Fruit fly (Drosophila melanogaster) whole organism, embryonic: ENCODE measurements around the gene Crtc.

Source experiments
- ATbp ChIP-seq: fragments of 200-800 bp; sonication (Bioruptor generic); optimal IDR thresholded peaks from 2 replicates; lab custom pipeline; 2017; ENCODE audit warnings: missing biosample characterization, mild to moderate bottlenecking, missing genetic modification characterization, missing genetic modification reagents
- Abd-B ChIP-seq: fragments of 200-800 bp; sonication (Bioruptor generic); optimal IDR thresholded peaks from 2 replicates; lab custom pipeline; 2018; ENCODE audit warnings: missing biosample characterization, mild to moderate bottlenecking, missing genetic modification characterization, moderate library complexity
- CG10431 ChIP-seq: fragments of 200-800 bp; sonication (Bioruptor generic); optimal IDR thresholded peaks from 3 replicates; lab custom pipeline; 2018; ENCODE audit warnings: missing biosample characterization, mild to moderate bottlenecking, missing genetic modification characterization
- CG11504 ChIP-seq: fragments of 200-800 bp; sonication (Bioruptor generic); optimal IDR thresholded peaks from 3 replicates; lab custom pipeline; 2019; ENCODE audit warnings: missing biosample characterization, mild to moderate bottlenecking, missing genetic modification characterization, moderate library complexity
- CG13775 ChIP-seq: fragments of 200-800 bp; sonication (Bioruptor generic); optimal IDR thresholded peaks from 3 replicates; lab custom pipeline; 2017; ENCODE audit warnings: missing biosample characterization, mild to moderate bottlenecking, missing genetic modification characterization
- CG14710 ChIP-seq: fragments of 200-800 bp; sonication (Bioruptor generic); optimal IDR thresholded peaks from 3 replicates; lab custom pipeline; 2019; ENCODE audit warnings: missing biosample characterization, mild to moderate bottlenecking, missing genetic modification characterization, moderate library complexity
- CG1529 ChIP-seq: fragments of 200-800 bp; sonication (Bioruptor generic); optimal IDR thresholded peaks from 3 replicates; lab custom pipeline; 2018; ENCODE audit warnings: missing biosample characterization, missing genetic modification characterization
- CG1647 ChIP-seq: fragments of 200-800 bp; sonication (Bioruptor generic); optimal IDR thresholded peaks from 3 replicates; lab custom pipeline; 2016; ENCODE audit warnings: missing biosample characterization, missing genetic modification characterization
- CG17186 ChIP-seq: fragments of 200-800 bp; sonication (Bioruptor generic); optimal IDR thresholded peaks from 3 replicates; lab custom pipeline; 2017; ENCODE audit warnings: missing biosample characterization, missing genetic modification reagents, missing genetic modification characterization
- CG18599 ChIP-seq: fragments of 200-800 bp; sonication (Bioruptor generic); optimal IDR thresholded peaks from 3 replicates; lab custom pipeline; 2017; ENCODE audit warnings: missing biosample characterization, missing genetic modification characterization, mild to moderate bottlenecking, moderate library complexity, missing genetic modification reagents
- CG2875 ChIP-seq: fragments of 200-800 bp; sonication (Bioruptor generic); optimal IDR thresholded peaks from 2 replicates; lab custom pipeline; 2017; ENCODE audit warnings: missing biosample characterization, mild to moderate bottlenecking, missing genetic modification characterization, missing genetic modification reagents
- CG32772 ChIP-seq: fragments of 200-800 bp; sonication (Bioruptor generic); IDR thresholded peaks from 2 replicates; pipeline ENCODE4 v1.3.6; 2022; ENCODE audit warnings: missing biosample characterization, missing genetic modification characterization
- CG3407 ChIP-seq: fragments of 200-800 bp; sonication (Bioruptor generic); optimal IDR thresholded peaks from 2 replicates; lab custom pipeline; 2018; ENCODE audit warnings: missing biosample characterization, mild to moderate bottlenecking, missing genetic modification characterization
- CG4424 ChIP-seq: fragments of 200-800 bp; sonication (Bioruptor generic); optimal IDR thresholded peaks from 3 replicates; lab custom pipeline; 2016; ENCODE audit warnings: missing biosample characterization, missing genetic modification characterization
- CG4730 ChIP-seq: fragments of 200-800 bp; sonication (Bioruptor generic); IDR thresholded peaks from 2 replicates; pipeline ENCODE4 v1.3.6; 2022; ENCODE audit warnings: missing biosample characterization, missing genetic modification characterization
- CG6254 ChIP-seq: fragments of 200-800 bp; sonication (Bioruptor generic); optimal IDR thresholded peaks from 3 replicates; lab custom pipeline; 2017; ENCODE audit warnings: mild to moderate bottlenecking, missing biosample characterization, missing genetic modification reagents, missing genetic modification characterization
- CG6813 ChIP-seq: fragments of 200-800 bp; sonication (Bioruptor generic); optimal IDR thresholded peaks from 2 replicates; lab custom pipeline; 2017; ENCODE audit warnings: missing biosample characterization, missing genetic modification characterization, mild to moderate bottlenecking, moderate library complexity, missing genetic modification reagents
- CG8765 ChIP-seq: fragments of 200-800 bp; sonication (Bioruptor generic); IDR thresholded peaks from 2 replicates; pipeline ENCODE4 v1.3.6; 2022; ENCODE audit warnings: missing biosample characterization, missing genetic modification characterization
- CG9437 ChIP-seq: fragments of 200-800 bp; sonication (Bioruptor generic); optimal IDR thresholded peaks from 2 replicates; lab custom pipeline; 2018; ENCODE audit warnings: missing biosample characterization, mild to moderate bottlenecking, missing genetic modification characterization
- CHES-1-like ChIP-seq: fragments of 200-800 bp; sonication (Bioruptor generic); optimal IDR thresholded peaks from 2 replicates; lab custom pipeline; 2016; ENCODE audit warnings: missing biosample characterization, missing genetic modification characterization
- Drgx ChIP-seq: fragments of 200-800 bp; sonication (Bioruptor generic); IDR thresholded peaks from 2 replicates; pipeline ENCODE4 v1.3.6; 2022; ENCODE audit warnings: missing biosample characterization, missing genetic modification characterization
- Fer1 ChIP-seq: fragments of 200-800 bp; sonication (Bioruptor generic); optimal IDR thresholded peaks from 2 replicates; lab custom pipeline; 2017; ENCODE audit warnings: missing biosample characterization, mild to moderate bottlenecking, missing genetic modification characterization
- HLH3B ChIP-seq: fragments of 200-800 bp; sonication (Bioruptor generic); IDR thresholded peaks from 2 replicates; pipeline ENCODE4 v1.3.6; 2022; ENCODE audit warnings: missing biosample characterization, missing genetic modification characterization
- HLH4C ChIP-seq: fragments of 200-800 bp; sonication (Bioruptor generic); IDR thresholded peaks from 3 replicates; pipeline ENCODE4 v1.3.6; 2022; ENCODE audit warnings: missing biosample characterization, missing genetic modification characterization; ENCODE audit not compliant: partially characterized antibody
- Hmr ChIP-seq: fragments of 200-800 bp; sonication (Bioruptor generic); optimal IDR thresholded peaks from 3 replicates; lab custom pipeline; 2017; ENCODE audit warnings: mild to moderate bottlenecking, missing biosample characterization, missing genetic modification reagents, missing genetic modification characterization
- Lhr ChIP-seq: fragments of 200-800 bp; sonication (Bioruptor generic); optimal IDR thresholded peaks from 3 replicates; lab custom pipeline; 2017; ENCODE audit warnings: mild to moderate bottlenecking, missing biosample characterization, missing genetic modification reagents, missing genetic modification characterization
- Mad ChIP-seq: fragments of 200-800 bp; sonication (Bioruptor generic); optimal IDR thresholded peaks from 2 replicates; lab custom pipeline; 2016; ENCODE audit warnings: missing biosample characterization, missing genetic modification characterization
- NC2β ChIP-seq: fragments of 200-800 bp; sonication (Bioruptor generic); optimal IDR thresholded peaks from 2 replicates; lab custom pipeline; 2016; ENCODE audit warnings: missing biosample characterization, missing genetic modification characterization
- Nf-YB ChIP-seq: fragments of 200-800 bp; sonication (Bioruptor generic); optimal IDR thresholded peaks from 3 replicates; lab custom pipeline; 2019; ENCODE audit warnings: missing biosample characterization, mild to moderate bottlenecking, missing genetic modification characterization, moderate library complexity
- Sox100B ChIP-seq: fragments of 200-800 bp; sonication (Bioruptor generic); optimal IDR thresholded peaks from 3 replicates; lab custom pipeline; 2018; ENCODE audit warnings: missing biosample characterization, mild to moderate bottlenecking, missing genetic modification characterization
- Taf1 ChIP-seq: fragments of 200-800 bp; sonication (Bioruptor generic); IDR thresholded peaks from 2 replicates; pipeline ENCODE4 v1.3.6; 2022; ENCODE audit warnings: missing biosample characterization, missing genetic modification characterization
- Xbp1 ChIP-seq: fragments of 200-800 bp; sonication (Bioruptor generic); optimal IDR thresholded peaks from 3 replicates; lab custom pipeline; 2016; ENCODE audit warnings: missing biosample characterization, mild to moderate bottlenecking, missing genetic modification characterization
- Xrp1 ChIP-seq: fragments of 200-800 bp; sonication (Bioruptor generic); IDR thresholded peaks from 2 replicates; pipeline ENCODE4 v1.3.6; 2022; ENCODE audit warnings: missing biosample characterization, missing genetic modification characterization
- YL-1 ChIP-seq: fragments of 200-800 bp; sonication (Bioruptor generic); optimal IDR thresholded peaks from 3 replicates; lab custom pipeline; 2017; ENCODE audit warnings: missing biosample characterization, mild to moderate bottlenecking, missing genetic modification characterization
- amos ChIP-seq: fragments of 200-800 bp; sonication (Bioruptor generic); IDR thresholded peaks from 2 replicates; pipeline ENCODE4 v1.3.6; 2022; ENCODE audit warnings: missing biosample characterization, missing genetic modification characterization; ENCODE audit not compliant: partially characterized antibody
- ase ChIP-seq: fragments of 200-800 bp; sonication (Bioruptor generic); IDR thresholded peaks from 3 replicates; pipeline ENCODE4 v1.3.6; 2022; ENCODE audit warnings: missing biosample characterization, missing genetic modification characterization
- az2 ChIP-seq: fragments of 200-800 bp; sonication (Bioruptor generic); optimal IDR thresholded peaks from 3 replicates; lab custom pipeline; 2016; ENCODE audit warnings: missing biosample characterization, missing genetic modification characterization
- br ChIP-seq: fragments of >200 bp; optimal IDR thresholded peaks from 2 replicates; lab custom pipeline; 2017
- corto ChIP-seq: fragments of 200-800 bp; sonication (Bioruptor generic); optimal IDR thresholded peaks from 2 replicates; lab custom pipeline; 2016; ENCODE audit warnings: missing biosample characterization, mild to moderate bottlenecking, missing genetic modification characterization, moderate library complexity
- croc ChIP-seq: fragments of 200-800 bp; sonication (Bioruptor generic); conservative IDR thresholded peaks from 3 replicates; pipeline ENCODE4 v1.3.6; 2022; ENCODE audit warnings: missing biosample characterization, missing genetic modification characterization
- en ChIP-seq: fragments of 200-800 bp; sonication (Bioruptor generic); optimal IDR thresholded peaks from 2 replicates; lab custom pipeline; 2016; ENCODE audit warnings: missing biosample characterization, missing genetic modification characterization
- fu2 ChIP-seq: fragments of 200-800 bp; sonication (Bioruptor generic); optimal IDR thresholded peaks from 2 replicates; lab custom pipeline; 2016; ENCODE audit warnings: missing biosample characterization, missing genetic modification characterization
- gsb ChIP-seq: fragments of 200-800 bp; sonication (Bioruptor generic); IDR thresholded peaks from 2 replicates; pipeline ENCODE4 v1.3.6; 2022; ENCODE audit warnings: missing biosample characterization, missing genetic modification characterization
- jigr1 ChIP-seq: fragments of 200-800 bp; sonication (Bioruptor generic); IDR thresholded peaks from 3 replicates; pipeline ENCODE4 v1.3.6; 2022; ENCODE audit warnings: missing biosample characterization, missing genetic modification characterization
- mld ChIP-seq: fragments of 200-800 bp; sonication (Bioruptor generic); IDR thresholded peaks from 3 replicates; pipeline ENCODE4 v1.3.6; 2022; ENCODE audit warnings: missing biosample characterization, missing genetic modification characterization; ENCODE audit not compliant: partially characterized antibody
- nau ChIP-seq: fragments of 200-800 bp; sonication (Bioruptor generic); optimal IDR thresholded peaks from 3 replicates; lab custom pipeline; 2017; ENCODE audit warnings: missing biosample characterization, mild to moderate bottlenecking, missing genetic modification characterization, missing genetic modification reagents
- oc ChIP-seq: fragments of 200-800 bp; sonication (Bioruptor generic); optimal IDR thresholded peaks from 2 replicates; lab custom pipeline; 2018; ENCODE audit warnings: missing biosample characterization, mild to moderate bottlenecking, missing genetic modification characterization, moderate library complexity
- pb ChIP-seq: fragments of 200-800 bp; sonication (Bioruptor generic); optimal IDR thresholded peaks from 3 replicates; lab custom pipeline; 2016; ENCODE audit warnings: missing biosample characterization, missing genetic modification characterization
- slbo ChIP-seq: fragments of 200-800 bp; sonication (Bioruptor generic); IDR thresholded peaks from 2 replicates; pipeline ENCODE4 v1.3.6; 2022; ENCODE audit warnings: missing biosample characterization, missing genetic modification characterization
- vvl ChIP-seq: fragments of 200-800 bp; sonication (Bioruptor generic); IDR thresholded peaks from 2 replicates; pipeline ENCODE4 v1.3.6; 2022; ENCODE audit warnings: missing biosample characterization, missing genetic modification characterization
- yki ChIP-seq: fragments of >200 bp; optimal IDR thresholded peaks from 3 replicates; lab custom pipeline; 2018

Gene Crtc

dm6 chr3L:17621451-17621946 lies 47.5 kb downstream of the Crtc start, which contains the start of the genes Vps60 and anchor (continued):
- TF ChIP-seq vvl (GFP tag; lab: Robert Waterston, UW): peak; percentile 68
- no peak for TF ChIP-seq CG10431 (GFP tag; lab: Kevin White, UChicago)
- TF ChIP-seq en (GFP tag; lab: Kevin White, UChicago): peak; percentile 12
- TF ChIP-seq Taf1 (GFP tag; lab: Robert Waterston, UW): no peak
- TF ChIP-seq Mad: peak; percentile 33
- TF ChIP-seq br: no peak
- peak; percentile 62 for TF ChIP-seq CG4424 (GFP tag; lab: Kevin White, UChicago)
- no peak for TF ChIP-seq HLH3B (GFP tag; lab: Robert Waterston, UW)
- no peak for TF ChIP-seq HLH4C
- no peak for TF ChIP-seq jigr1 (GFP tag; lab: Robert Waterston, UW)
- peak; percentile 87 for TF ChIP-seq CG14710 (tag; lab: Kevin White, UChicago)
- TF ChIP-seq CG6254 (GFP tag; lab: Kevin White, UChicago): no peak
- no peak for TF ChIP-seq gsb (GFP tag; lab: Robert Waterston, UW)
- TF ChIP-seq slbo: peak; percentile 54; the same call in 1 of the 2 replicates
- TF ChIP-seq yki (lab: Kevin White, UChicago): no peak
- TF ChIP-seq Xrp1 (GFP tag; lab: Robert Waterston, UW): 0 out of 2 replicates have a peak, but pooled peaks have one; percentile 14
- TF ChIP-seq CG1647 (GFP tag; lab: Kevin White, UChicago): peak; percentile 41
- TF ChIP-seq CG1529: no peak
- no peak for TF ChIP-seq CG8765 (GFP tag; lab: Robert Waterston, UW)
- TF ChIP-seq Abd-B (GFP tag; lab: Kevin White, UChicago): peak; percentile 23
- TF ChIP-seq mld (GFP tag; lab: Robert Waterston, UW): no peak
- TF ChIP-seq CG32772 (GFP tag; lab: Robert Waterston, UW): no peak
- TF ChIP-seq CG6813: no peak
- no peak for TF ChIP-seq Drgx (GFP tag; lab: Robert Waterston, UW)
- peak; percentile 39 for TF ChIP-seq az2
- TF ChIP-seq corto (GFP tag; lab: Kevin White, UChicago): no peak
- peak; percentile 58 for TF ChIP-seq fu2
- TF ChIP-seq CG3407 (GFP tag; lab: Kevin White, UChicago): no peak
- peak; percentile 69 for TF ChIP-seq Xbp1 (GFP tag; lab: Kevin White, UChicago)
- no peak for TF ChIP-seq croc (GFP tag; lab: Robert Waterston, UW)
- peak; percentile 20 for TF ChIP-seq CG9437 (GFP tag; lab: Kevin White, UChicago)
- TF ChIP-seq CG18599 (GFP tag; lab: Kevin White, UChicago): peak; percentile 57
- TF ChIP-seq ATbp (GFP tag; lab: Kevin White, UChicago): no peak
- peak; percentile 68 for TF ChIP-seq CG11504 (tag; lab: Kevin White, UChicago)
- no peak for TF ChIP-seq oc (tag; lab: Kevin White, UChicago)
- peak; percentile 53 for TF ChIP-seq Fer1
- no peak for TF ChIP-seq amos (GFP tag; lab: Robert Waterston, UW)
- peak; percentile 49 for TF ChIP-seq CG17186 (GFP tag; lab: Kevin White, UChicago)
- no peak for TF ChIP-seq Sox100B (GFP tag; lab: Kevin White, UChicago)
- no peak for TF ChIP-seq nau (GFP tag; lab: Kevin White, UChicago)
- TF ChIP-seq Lhr (GFP tag; lab: Kevin White, UChicago): peak; percentile 74
- peak; percentile 77 for TF ChIP-seq YL-1
- no peak for TF ChIP-seq CG4730
- TF ChIP-seq Nf-YB (GFP tag; lab: Kevin White, UChicago): peak; percentile 38
- TF ChIP-seq Hmr (GFP tag; lab: Kevin White, UChicago): peak; percentile 73
- TF ChIP-seq CG2875 (GFP tag; lab: Kevin White, UChicago): peak; percentile 5
- TF ChIP-seq CG13775 (GFP tag; lab: Kevin White, UChicago): peak; percentile 55
- peak; percentile 86 for TF ChIP-seq NC2β (GFP tag; lab: Kevin White, UChicago)
- peak; percentile 77 for TF ChIP-seq CHES-1-like (GFP tag; lab: Kevin White, UChicago)
- TF ChIP-seq ase (GFP tag; lab: Robert Waterston, UW): no peak
- no peak for TF ChIP-seq pb (GFP tag; lab: Kevin White, UChicago)
